Worm (Caenorhabditis elegans) whole organism, L3 larva: ENCODE measurements around the gene sre-44.

Experiments
- elt-3 ChIP-seq, 3 experiments: fragments of 150-350 bp in 1 of 3; sonication (generic microtip) in 2 of 3; optimal IDR thresholded peaks; 2 replicates in 2 of 3; 4 replicates in 1 of 3; lab custom pipeline; 2014 to 2017; ENCODE audit warnings: missing biosample characterization in 3 of 3, missing genetic modification characterization in 3 of 3
- nfya-1 ChIP-seq: sonication (generic microtip); optimal IDR thresholded peaks from 2 replicates; lab custom pipeline; 2017; ENCODE audit warnings: missing genetic modification characterization, mild to moderate bottlenecking, missing compliant biosample characterization, antibody characterized with exemption, moderate library complexity; ENCODE audit not compliant: insufficient read depth
- nhr-76 ChIP-seq: fragments of 150-350 bp; sonication (generic microtip); optimal IDR thresholded peaks from 5 replicates; lab custom pipeline; 2014; ENCODE audit warnings: missing biosample characterization, missing genetic modification characterization
- pha-4 ChIP-seq: fragments of 150-350 bp; optimal IDR thresholded peaks from 2 replicates; lab custom pipeline; 2014; ENCODE audit warnings: missing biosample characterization, missing genetic modification reagents, missing genetic modification characterization
- skn-1 ChIP-seq: fragments of 150-350 bp; optimal IDR thresholded peaks from 2 replicates; lab custom pipeline; 2014; ENCODE audit warnings: missing biosample characterization, missing genetic modification characterization
- unc-62 ChIP-seq: fragments of 150-350 bp; sonication (generic microtip); optimal IDR thresholded peaks from 4 replicates; lab custom pipeline; 2014; ENCODE audit warnings: missing biosample characterization, missing genetic modification reagents, missing genetic modification characterization

- no peak for TF ChIP-seq unc-62 (GFP tag; lab: Kevin White, UChicago)
- no peak for TF ChIP-seq skn-1 (tag; lab: Kevin White, UChicago)
- TF ChIP-seq nfya-1 (tag; lab: Kevin White, UChicago) = no peak
- no peak for TF ChIP-seq elt-3 (tag; optimal IDR thresholded peaks at IDR 0.05; lab: Kevin White, UChicago)
- no peak for TF ChIP-seq nhr-76
- no peak for TF ChIP-seq pha-4
Observed at ce11 chrII:13997989-13998388, 48.6 kb downstream of the sre-44 start.
